Fruit fly (Drosophila melanogaster): Measurements from ENCODE around the gene CG31624.

- TF ChIP-seq slou (GFP tag; optimal IDR thresholded peaks at IDR 0.05) (no peak), croc (GFP tag; conservative IDR thresholded peaks at IDR 0.05) (no peak), HLH4C (GFP tag; IDR thresholded peaks at IDR 0.05; ENCODE audit: partially characterized antibody) (no peak), onecut (GFP tag; IDR thresholded peaks at IDR 0.05) (no peak)
Measured at dm6 chr2L:21169160-21169624, 31.0 kb downstream of the CG31624 start.
